Fruit fly (Drosophila melanogaster): Measurements from ENCODE around the gene CG7990.

Gene CG7990

DNA sequence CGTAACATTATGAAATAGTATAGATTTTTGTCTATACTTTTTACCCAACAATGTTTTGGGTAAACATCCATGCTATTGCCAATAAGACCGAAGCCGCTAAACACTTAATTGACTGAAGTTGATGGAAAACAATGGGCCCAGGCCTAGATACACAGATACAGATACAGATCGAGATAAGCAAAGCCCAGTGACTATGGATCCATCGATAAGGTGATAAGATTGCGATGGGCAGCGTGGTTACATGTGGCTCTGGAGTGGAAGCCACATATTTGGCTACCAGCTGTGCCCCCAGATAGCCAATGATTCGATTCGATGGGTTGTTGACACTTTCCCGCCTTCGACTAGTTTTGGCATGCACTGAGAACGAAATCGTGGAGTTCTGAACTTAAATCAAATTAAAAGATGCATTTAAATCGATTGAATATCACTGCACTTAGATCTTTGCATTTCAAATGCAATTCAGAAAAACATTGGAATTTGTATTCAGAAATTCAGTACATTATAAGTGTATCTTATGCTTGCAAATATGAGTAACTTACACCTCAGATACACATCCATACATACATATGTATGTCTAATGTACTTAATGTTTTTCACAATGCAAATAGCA, 38.6 kb upstream of the CG7990 start (continued):
- TF ChIP-seq fu2 (GFP tag; optimal IDR thresholded peaks at IDR 0.05) = no peak
- TF ChIP-seq lab (GFP tag; optimal IDR thresholded peaks at IDR 0.05) = peak; percentile 11
- no peak for TF ChIP-seq dimm (GFP tag; IDR thresholded peaks at IDR 0.05)
- no peak for TF ChIP-seq lmd (GFP tag; IDR thresholded peaks at IDR 0.05)
- no peak for TF ChIP-seq HLH54F (GFP tag; optimal IDR thresholded peaks at IDR 0.05)
- 0 out of 2 replicates have a peak, but pooled peaks have one; percentile 13 for TF ChIP-seq Atf6 (GFP tag; IDR thresholded peaks at IDR 0.05)
- no peak for TF ChIP-seq cas (GFP tag; IDR thresholded peaks at IDR 0.05)
- no peak for TF ChIP-seq bbx (GFP tag; IDR thresholded peaks at IDR 0.05; ENCODE audit: partially characterized antibody)
- TF ChIP-seq Ssrp (tag; optimal IDR thresholded peaks at IDR 0.05) = no peak
- peak; percentile 30 for TF ChIP-seq CG2678 (tag; optimal IDR thresholded peaks at IDR 0.05)
- TF ChIP-seq Sry-δ (GFP tag; optimal IDR thresholded peaks at IDR 0.05) = no peak
- no peak for TF ChIP-seq abd-A (tag; optimal IDR thresholded peaks at IDR 0.05)
- no peak for TF ChIP-seq CG2202 (tag; optimal IDR thresholded peaks at IDR 0.05)
- TF ChIP-seq CG17361 (GFP tag; IDR thresholded peaks at IDR 0.05) = 0 out of 3 replicates have a peak, but pooled peaks have one; percentile 13
- TF ChIP-seq CG4730 (GFP tag; IDR thresholded peaks at IDR 0.05) = no peak
- no peak for TF ChIP-seq pan (optimal IDR thresholded peaks at IDR 0.05)
- no peak for TF ChIP-seq pan (GFP tag; optimal IDR thresholded peaks at IDR 0.05 in 1 of 2, IDR thresholded peaks at IDR 0.05 in 1 of 2)
- TF ChIP-seq zen (tag; optimal IDR thresholded peaks at IDR 0.05) = no peak
- 0 out of 2 replicates have a peak, but pooled peaks have one; percentile 25 for TF ChIP-seq Rfx (GFP tag; IDR thresholded peaks at IDR 0.05)
- no peak for TF ChIP-seq CG1233 (GFP tag; optimal IDR thresholded peaks at IDR 0.05)
- no peak for TF ChIP-seq H15 (GFP tag; IDR thresholded peaks at IDR 0.05)
- no peak for TF ChIP-seq CG15269 (tag; optimal IDR thresholded peaks at IDR 0.05)
- TF ChIP-seq CG34376 (GFP tag; optimal IDR thresholded peaks at IDR 0.05) = peak; percentile 33
- no peak for TF ChIP-seq aop (GFP tag; IDR thresholded peaks at IDR 0.05)
- no peak for TF ChIP-seq CG1024 (GFP tag; IDR thresholded peaks at IDR 0.05)
- TF ChIP-seq sqz (GFP tag; optimal IDR thresholded peaks at IDR 0.05) = no peak
- TF ChIP-seq CG14014 (GFP tag; IDR thresholded peaks at IDR 0.05) = no peak
- TF ChIP-seq CG31365 (tag; optimal IDR thresholded peaks at IDR 0.05) = no peak
- TF ChIP-seq vvl (GFP tag; IDR thresholded peaks at IDR 0.05) = no peak
- TF ChIP-seq sd (tag; optimal IDR thresholded peaks at IDR 0.05) = peak; percentile 33
- no peak for TF ChIP-seq CG17612 (GFP tag; IDR thresholded peaks at IDR 0.05)
- TF ChIP-seq dati (GFP tag; IDR thresholded peaks at IDR 0.05) = no peak
- TF ChIP-seq CG9609 (GFP tag; optimal IDR thresholded peaks at IDR 0.05) = no peak

DNA sequence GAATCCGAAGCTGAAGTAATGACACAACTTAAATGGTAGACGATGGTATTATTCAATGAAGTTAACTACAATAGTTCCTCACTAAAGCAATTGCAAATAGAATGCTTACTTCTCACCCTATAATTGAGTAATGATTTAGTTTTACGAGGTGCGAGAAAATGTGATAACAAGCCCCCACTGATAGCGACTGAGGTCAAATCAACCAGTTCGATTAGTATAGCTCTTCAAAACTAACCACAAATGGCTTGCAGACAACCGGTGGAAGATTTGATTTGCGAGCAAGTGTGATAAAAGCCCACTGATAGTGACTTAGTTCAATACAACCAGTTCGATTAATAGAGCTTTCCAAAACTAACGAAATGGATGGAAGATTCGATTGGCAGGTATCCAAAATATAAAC, 37.6 kb upstream of the CG7990 start:
- no peak for TF ChIP-seq CG7556 (GFP tag; optimal IDR thresholded peaks at IDR 0.05)
- peak; percentile 11 for TF ChIP-seq CG34376 (GFP tag; optimal IDR thresholded peaks at IDR 0.05)
- TF ChIP-seq Side (GFP tag; optimal IDR thresholded peaks at IDR 0.05) = no peak
- TF ChIP-seq CG2712 (tag; optimal IDR thresholded peaks at IDR 0.05) = no peak
- no peak for TF ChIP-seq zf30C (GFP tag; optimal IDR thresholded peaks at IDR 0.05)
- TF ChIP-seq sug (tag; optimal IDR thresholded peaks at IDR 0.05) = peak; percentile 78
- TF ChIP-seq CG8290 (GFP tag; optimal IDR thresholded peaks at IDR 0.05) = no peak
- no peak for TF ChIP-seq CG8290 (tag; optimal IDR thresholded peaks at IDR 0.05)
- TF ChIP-seq CG15514 (GFP tag; optimal IDR thresholded peaks at IDR 0.05) = peak; percentile 37
- no peak for TF ChIP-seq Dfd (GFP tag; optimal IDR thresholded peaks at IDR 0.05)
- TF ChIP-seq caup (GFP tag; optimal IDR thresholded peaks at IDR 0.05; ENCODE audit: severe bottlenecking) = no peak
- no peak for TF ChIP-seq dimm (GFP tag; IDR thresholded peaks at IDR 0.05)
- TF ChIP-seq CG2120 (GFP tag; optimal IDR thresholded peaks at IDR 0.05) = no peak
- TF ChIP-seq sob (GFP tag; IDR thresholded peaks at IDR 0.05) = no peak
- TF ChIP-seq mirr (GFP tag; optimal IDR thresholded peaks at IDR 0.05) = peak; percentile 76
- TF ChIP-seq Gsc (GFP tag; IDR thresholded peaks at IDR 0.05) = no peak
- no peak for TF ChIP-seq ems (GFP tag; optimal IDR thresholded peaks at IDR 0.05)
- TF ChIP-seq exex (tag; optimal IDR thresholded peaks at IDR 0.05) = peak; percentile 69
- TF ChIP-seq B-H2 (GFP tag; optimal IDR thresholded peaks at IDR 0.05) = no peak
- no peak for TF ChIP-seq Lim3 (GFP tag; IDR thresholded peaks at IDR 0.05)
- no peak for TF ChIP-seq CG1792 (GFP tag; optimal IDR thresholded peaks at IDR 0.05)
- no peak for TF ChIP-seq CG12659 (GFP tag; optimal IDR thresholded peaks at IDR 0.05)

All from whole organism, embryonic.